Worm (Caenorhabditis elegans) whole organism, early embryonic: ENCODE data around the gene rpc-2.

Source experiments
- B0310.2 ChIP-seq: sonication (generic microtip); optimal IDR thresholded peaks from 2 replicates; lab custom pipeline; 2016; ENCODE audit warnings: mild to moderate bottlenecking, missing genetic modification characterization, missing compliant biosample characterization
- F13C5.2 ChIP-seq: sonication (generic microtip); optimal IDR thresholded peaks from 2 replicates; lab custom pipeline; 2017; ENCODE audit warnings: mild to moderate bottlenecking, missing genetic modification characterization, inconsistent platforms, missing compliant biosample characterization
- aly-1 ChIP-seq: sonication (generic microtip); optimal IDR thresholded peaks from 2 replicates; lab custom pipeline; 2016; ENCODE audit warnings: missing genetic modification characterization, missing compliant biosample characterization
- ama-1 ChIP-seq: fragments of 150-350 bp; optimal IDR thresholded peaks from 2 replicates; lab custom pipeline; 2014
- ceh-13 ChIP-seq: fragments of 200-800 bp; sonication (Bioruptor generic); optimal IDR thresholded peaks from 2 replicates; lab custom pipeline; 2018; ENCODE audit warnings: mild to moderate bottlenecking, missing genetic modification characterization, missing compliant biosample characterization
- ceh-36 ChIP-seq: sonication (generic microtip); optimal IDR thresholded peaks from 2 replicates; lab custom pipeline; 2016; ENCODE audit warnings: missing genetic modification characterization, inconsistent platforms, missing compliant biosample characterization
- ets-7 ChIP-seq: sonication (generic microtip); optimal IDR thresholded peaks from 2 replicates; lab custom pipeline; 2016; ENCODE audit warnings: missing genotype, missing genetic modification characterization, missing compliant biosample characterization
- flt-1 ChIP-seq: fragments of 200-800 bp; sonication (Bioruptor generic); IDR thresholded peaks from 2 replicates; pipeline ENCODE4 v1.3.6; 2022; ENCODE audit warnings: missing genetic modification characterization, missing compliant biosample characterization
- hmbx-1 ChIP-seq: sonication (generic microtip); optimal IDR thresholded peaks from 2 replicates; lab custom pipeline; 2016; ENCODE audit warnings: mild to moderate bottlenecking, missing genetic modification characterization, missing compliant biosample characterization
- hmg-4 ChIP-seq: fragments of 200-800 bp; sonication (Bioruptor generic); optimal IDR thresholded peaks from 2 replicates; lab custom pipeline; 2018; ENCODE audit warnings: mild to moderate bottlenecking, missing genetic modification characterization, missing compliant biosample characterization
- hnd-1 ChIP-seq: sonication (generic microtip); optimal IDR thresholded peaks from 2 replicates; lab custom pipeline; 2016; ENCODE audit warnings: missing genetic modification characterization, missing compliant biosample characterization
- pes-1 ChIP-seq: fragments of 200-800 bp; sonication (Bioruptor generic); IDR thresholded peaks from 2 replicates; pipeline ENCODE4 v1.3.6; 2022; ENCODE audit warnings: missing genetic modification reagents, missing genetic modification characterization, missing compliant biosample characterization
- scrt-1 ChIP-seq: fragments of 200-800 bp; sonication (Bioruptor generic); IDR thresholded peaks from 2 replicates; pipeline ENCODE4 v1.3.6; 2022; ENCODE audit warnings: missing genetic modification characterization, missing compliant biosample characterization
- sea-1 ChIP-seq: fragments of 200-800 bp; sonication (Bioruptor generic); conservative IDR thresholded peaks from 2 replicates; pipeline ENCODE4 v1.3.6; 2022; ENCODE audit warnings: missing genetic modification characterization, missing compliant biosample characterization
- tbx-11 ChIP-seq: fragments of 200-800 bp; sonication (Bioruptor generic); IDR thresholded peaks from 2 replicates; pipeline ENCODE4 v1.3.6; 2022; ENCODE audit warnings: missing genetic modification characterization, missing compliant biosample characterization
- tbx-37 ChIP-seq: fragments of 200-800 bp; sonication (Bioruptor generic); conservative IDR thresholded peaks from 2 replicates; pipeline ENCODE4 v1.3.6; 2022; ENCODE audit warnings: missing genetic modification reagents, missing genetic modification characterization, missing compliant biosample characterization
- tra-4 ChIP-seq: sonication (generic microtip); optimal IDR thresholded peaks from 2 replicates; lab custom pipeline; 2017; ENCODE audit warnings: missing genetic modification characterization, missing compliant biosample characterization

Gene rpc-2

DNA sequence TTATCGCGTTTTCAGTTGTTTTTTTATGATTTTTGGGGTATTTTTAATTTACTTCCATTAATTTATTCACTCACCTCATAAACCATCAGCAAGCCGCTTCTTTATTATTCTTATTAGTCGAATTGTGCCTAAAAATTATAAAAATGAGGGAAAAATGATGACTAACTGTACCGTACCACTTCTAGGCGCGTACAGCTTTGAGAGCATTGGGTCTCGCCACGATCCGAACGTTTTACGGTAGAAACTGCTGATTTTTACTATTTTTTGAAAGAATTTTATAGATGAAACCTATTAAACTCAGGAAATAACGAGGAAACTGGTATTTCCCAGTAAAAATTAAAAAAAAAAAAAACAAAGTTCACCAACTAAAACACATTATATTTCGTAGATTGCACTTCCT is 14.1 kb upstream of the rpc-2 start, which contains the start of gene D1044.6:
D1044.6 (minus strand) TSS at position 128 of the 400 bp plus-strand sequence.
- TF ChIP-seq F13C5.2 (tag; lab: Kevin White, UChicago), result no peak
- no peak for TF ChIP-seq scrt-1 (GFP tag; lab: Robert Waterston, UW)
- TF ChIP-seq pes-1 (GFP tag; lab: Robert Waterston, UW), result no peak
- no peak for TF ChIP-seq sea-1 (GFP tag; lab: Robert Waterston, UW)
- no peak for TF ChIP-seq ama-1 (lab: Kevin White, UChicago)
- no peak for TF ChIP-seq hmbx-1 (tag; lab: Kevin White, UChicago)
- no peak for TF ChIP-seq aly-1
- TF ChIP-seq hmg-4 (GFP tag; lab: Kevin White, UChicago), result no peak
- TF ChIP-seq ets-7 (tag; lab: Kevin White, UChicago), result no peak
- no peak for TF ChIP-seq B0310.2

ce11 chrIII:5543727-5544345 is 13.3 kb upstream of the rpc-2 start, which contains the start of gene D1044.1:
D1044.1 (plus strand) TSS chrIII:5544295.
- TF ChIP-seq pes-1 (GFP tag; lab: Robert Waterston, UW), result no peak
- TF ChIP-seq B0310.2, result no peak
- no peak for TF ChIP-seq ama-1 (lab: Kevin White, UChicago)
- no peak for TF ChIP-seq F13C5.2 (tag; lab: Kevin White, UChicago)
- TF ChIP-seq tra-4 (tag; lab: Kevin White, UChicago), result no peak
- TF ChIP-seq tbx-11, result no peak
- TF ChIP-seq hmbx-1 (tag; lab: Kevin White, UChicago), result no peak
- TF ChIP-seq hnd-1 (tag; lab: Kevin White, UChicago), result no peak
- no peak for TF ChIP-seq aly-1
- TF ChIP-seq hmg-4 (GFP tag; lab: Kevin White, UChicago), result no peak
- no peak for TF ChIP-seq ets-7 (tag; lab: Kevin White, UChicago)
- TF ChIP-seq flt-1 (GFP tag; lab: Robert Waterston, UW), result no peak
- no peak for TF ChIP-seq sea-1 (GFP tag; lab: Robert Waterston, UW)
- TF ChIP-seq ceh-36 (tag; lab: Kevin White, UChicago), result no peak
- no peak for TF ChIP-seq scrt-1 (GFP tag; lab: Robert Waterston, UW)

DNA sequence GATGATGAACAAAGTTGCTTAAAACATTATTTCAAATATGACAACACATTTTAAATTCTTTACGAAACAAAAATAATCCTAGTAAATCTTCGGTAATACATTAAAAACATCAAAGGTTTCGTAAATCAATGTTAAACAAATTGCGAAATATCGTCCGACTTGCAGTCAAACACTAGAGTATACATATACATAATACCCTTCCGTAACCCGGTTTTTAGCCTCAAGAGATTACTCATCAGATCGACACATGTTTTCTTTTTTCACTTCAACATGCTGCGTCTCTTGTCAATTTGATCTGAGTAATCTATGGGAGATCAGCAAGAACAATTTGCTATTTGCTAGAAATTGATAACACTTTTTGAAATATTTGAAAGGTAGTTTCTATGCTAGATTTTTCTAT is 10.9 kb upstream of the rpc-2 start:
- TF ChIP-seq tbx-11 (no peak), hmbx-1 (tag; lab: Kevin White, UChicago) (no peak), ama-1 (lab: Kevin White, UChicago) (no peak), hmg-4 (GFP tag; lab: Kevin White, UChicago) (no peak), pes-1 (GFP tag; lab: Robert Waterston, UW) (no peak), sea-1 (GFP tag; lab: Robert Waterston, UW) (no peak), ceh-13 (GFP tag; lab: Kevin White, UChicago) (no peak), ceh-36 (tag; lab: Kevin White, UChicago) (no peak), tra-4 (tag; lab: Kevin White, UChicago) (no peak), scrt-1 (GFP tag; lab: Robert Waterston, UW) (no peak), B0310.2 (no peak), F13C5.2 (tag; lab: Kevin White, UChicago) (no peak), hnd-1 (tag; lab: Kevin White, UChicago) (no peak), flt-1 (GFP tag; lab: Robert Waterston, UW) (no peak), ets-7 (tag; lab: Kevin White, UChicago) (no peak), aly-1 (no peak), tbx-37 (GFP tag; lab: Robert Waterston, UW) (no peak)

DNA sequence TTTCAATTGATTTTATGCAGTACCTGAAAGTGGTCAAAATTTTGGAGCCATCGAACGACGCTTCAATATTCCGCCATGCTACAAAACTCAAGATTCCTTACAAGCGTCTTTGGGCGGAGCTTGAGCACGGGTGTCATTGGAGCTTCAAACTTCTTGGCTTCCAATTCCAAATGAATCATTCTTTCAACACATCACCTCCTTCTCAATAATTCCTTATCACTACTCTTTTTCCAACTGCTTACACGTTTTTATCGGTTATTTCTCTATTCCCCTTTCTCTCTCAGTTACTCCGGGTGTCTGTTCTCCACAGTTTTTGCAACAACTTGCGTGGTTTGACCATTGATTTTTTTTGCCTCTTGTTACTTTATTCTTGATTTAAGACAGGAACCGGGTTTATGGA is 10.4 kb upstream of the rpc-2 start, which contains the start of gene F09F7.5:
F09F7.5 (plus strand) TSS at position 258 of the 400 bp plus-strand sequence.
- TF ChIP-seq F13C5.2 (tag; lab: Kevin White, UChicago) (no peak), scrt-1 (GFP tag; lab: Robert Waterston, UW) (no peak), ets-7 (tag; lab: Kevin White, UChicago) (no peak), hmbx-1 (tag; lab: Kevin White, UChicago) (no peak), hnd-1 (tag; lab: Kevin White, UChicago) (no peak), ceh-13 (GFP tag; lab: Kevin White, UChicago) (no peak), ama-1 (lab: Kevin White, UChicago) (no peak), B0310.2 (no peak), tra-4 (tag; lab: Kevin White, UChicago) (no peak), aly-1 (no peak), pes-1 (GFP tag; lab: Robert Waterston, UW) (no peak), sea-1 (GFP tag; lab: Robert Waterston, UW) (no peak), tbx-37 (GFP tag; lab: Robert Waterston, UW) (no peak), ceh-36 (tag; lab: Kevin White, UChicago) (no peak), flt-1 (GFP tag; lab: Robert Waterston, UW) (no peak)

ce11 chrIII:5550193-5550592 is 7.0 kb upstream of the rpc-2 start:
- no peak for TF ChIP-seq scrt-1 (GFP tag; lab: Robert Waterston, UW)
- TF ChIP-seq ceh-36 (tag; lab: Kevin White, UChicago), result no peak
- no peak for TF ChIP-seq tbx-37 (GFP tag; lab: Robert Waterston, UW)
- TF ChIP-seq sea-1 (GFP tag; lab: Robert Waterston, UW), result no peak
- no peak for TF ChIP-seq aly-1
- TF ChIP-seq tra-4 (tag; lab: Kevin White, UChicago), result no peak
- no peak for TF ChIP-seq F13C5.2 (tag; lab: Kevin White, UChicago)
- TF ChIP-seq tbx-11, result no peak
- no peak for TF ChIP-seq B0310.2
- no peak for TF ChIP-seq hmbx-1 (tag; lab: Kevin White, UChicago)
- no peak for TF ChIP-seq ets-7 (tag; lab: Kevin White, UChicago)
- TF ChIP-seq flt-1 (GFP tag; lab: Robert Waterston, UW), result no peak

DNA sequence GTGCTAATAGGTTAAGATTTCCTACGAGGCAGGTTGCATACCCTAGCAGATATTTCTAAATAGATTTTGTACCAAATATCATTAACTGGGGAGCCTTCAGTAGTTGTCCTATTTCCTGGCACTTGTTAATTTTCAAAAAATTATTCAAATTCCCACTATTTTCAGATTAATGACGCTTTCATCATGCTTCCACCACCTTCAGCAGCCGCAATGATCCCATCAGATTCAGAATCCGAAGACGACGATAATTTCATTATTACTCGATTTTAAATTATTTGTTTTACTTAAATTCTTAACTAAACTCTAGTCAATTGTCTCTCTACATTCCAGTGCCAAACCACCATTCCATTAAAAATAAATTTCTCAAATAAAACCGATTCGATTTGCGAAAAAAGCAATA is 6.3 kb upstream of the rpc-2 start:
- TF ChIP-seq hnd-1 (tag; lab: Kevin White, UChicago) (no peak), aly-1 (no peak), ceh-36 (tag; lab: Kevin White, UChicago) (no peak), pes-1 (GFP tag; lab: Robert Waterston, UW) (no peak), sea-1 (GFP tag; lab: Robert Waterston, UW) (no peak), ama-1 (lab: Kevin White, UChicago) (no peak), hmg-4 (GFP tag; lab: Kevin White, UChicago) (no peak), B0310.2 (no peak)
